Worm (Caenorhabditis elegans) whole organism, L4 larva: ENCODE data around the gene F25B5.5.

Experiments used
- D1046.2 ChIP-seq: fragments of 200-800 bp; sonication (Bioruptor generic); IDR thresholded peaks from 2 replicates; pipeline ENCODE4 v1.3.6; 2022; ENCODE audit warnings: missing genetic modification characterization, missing compliant biosample characterization
- F44E2.7 ChIP-seq: fragments of 200-800 bp; sonication (Bioruptor generic); IDR thresholded peaks from 2 replicates; pipeline ENCODE4 v2.1.2; 2022; ENCODE audit warnings: missing genetic modification characterization, missing compliant biosample characterization
- F49E8.2 ChIP-seq: sonication (generic microtip); optimal IDR thresholded peaks from 2 replicates; lab custom pipeline; 2016; ENCODE audit warnings: missing compliant biosample characterization, mild to moderate bottlenecking, missing genetic modification characterization, borderline replicate concordance
- R02D3.7 ChIP-seq: fragments of 150-350 bp; sonication (generic microtip); optimal IDR thresholded peaks from 3 replicates; lab custom pipeline; 2014; ENCODE audit warnings: missing biosample characterization, missing genetic modification characterization
- T20F7.1 ChIP-seq: fragments of 200-800 bp; sonication (Bioruptor generic); optimal IDR thresholded peaks from 2 replicates; lab custom pipeline; 2018; ENCODE audit warnings: mild to moderate bottlenecking, missing genetic modification characterization, missing compliant biosample characterization
- T26A8.4 ChIP-seq: fragments of 200-800 bp; sonication (Bioruptor generic); IDR thresholded peaks from 2 replicates; pipeline ENCODE4 v1.3.6; 2022; ENCODE audit warnings: missing genetic modification characterization, missing compliant biosample characterization
- Y48G9A.11 ChIP-seq: fragments of 200-800 bp; sonication (Bioruptor generic); IDR thresholded peaks from 2 replicates; pipeline ENCODE4 v1.3.6; 2022; ENCODE audit warnings: missing genetic modification reagents, missing genetic modification characterization, missing compliant biosample characterization
- Y75B8A.6 ChIP-seq: fragments of 200-800 bp; sonication (Bioruptor generic); IDR thresholded peaks from 2 replicates; pipeline ENCODE4 v1.3.6; 2022; ENCODE audit warnings: missing genetic modification reagents, missing genetic modification characterization, missing compliant biosample characterization
- ZK546.5 ChIP-seq, 2 experiments: sonication (generic microtip); optimal IDR thresholded peaks; 2 replicates each; lab custom pipeline; 2017; ENCODE audit warnings: missing biosample characterization in 2 of 2, missing genetic modification characterization in 2 of 2
- aly-2 ChIP-seq: sonication (generic microtip); optimal IDR thresholded peaks from 2 replicates; lab custom pipeline; 2018; ENCODE audit warnings: missing biosample characterization, missing genetic modification characterization
- arid-1 ChIP-seq: fragments of 200-800 bp; sonication (Bioruptor generic); conservative IDR thresholded peaks from 2 replicates; pipeline ENCODE4 v1.3.6; 2022; ENCODE audit warnings: missing genetic modification reagents, missing genetic modification characterization, missing compliant biosample characterization
- attf-4 ChIP-seq: sonication (generic microtip); optimal IDR thresholded peaks from 3 replicates; lab custom pipeline; 2017; ENCODE audit warnings: missing biosample characterization, missing genetic modification characterization
- ceh-20 ChIP-seq: fragments of 200-800 bp; sonication (Bioruptor generic); IDR thresholded peaks from 2 replicates; pipeline ENCODE4 v1.3.6; 2022; ENCODE audit warnings: missing genetic modification reagents, missing genetic modification characterization, missing compliant biosample characterization
- ceh-28 ChIP-seq: fragments of 150-350 bp; optimal IDR thresholded peaks from 2 replicates; lab custom pipeline; 2014; ENCODE audit warnings: missing biosample characterization, missing genetic modification reagents, missing genetic modification characterization
- ceh-32 ChIP-seq: sonication (generic microtip); optimal IDR thresholded peaks from 2 replicates; lab custom pipeline; 2016; ENCODE audit warnings: mild to moderate bottlenecking, missing genetic modification characterization, missing compliant biosample characterization; ENCODE audit not compliant: poor library complexity
- ceh-44 ChIP-seq: fragments of 200-800 bp; sonication (Bioruptor generic); IDR thresholded peaks from 2 replicates; pipeline ENCODE4 v1.3.6; 2022; ENCODE audit warnings: missing genetic modification reagents, missing genetic modification characterization, missing compliant biosample characterization
- ceh-82 ChIP-seq: sonication (generic microtip); optimal IDR thresholded peaks from 2 replicates; lab custom pipeline; 2017; ENCODE audit warnings: missing biosample characterization, missing genetic modification characterization
- ctbp-1 ChIP-seq: fragments of 200-800 bp; sonication (Bioruptor generic); IDR thresholded peaks from 2 replicates; pipeline ENCODE4 v1.3.6; 2022; ENCODE audit warnings: missing genetic modification reagents, missing genetic modification characterization, missing compliant biosample characterization
- daf-19 ChIP-seq: fragments of 200-800 bp; sonication (Bioruptor generic); conservative IDR thresholded peaks from 2 replicates; pipeline ENCODE4 v1.3.6; 2022; ENCODE audit warnings: missing genetic modification characterization, missing compliant biosample characterization
- daf-8 ChIP-seq: fragments of 200-800 bp; sonication (Bioruptor generic); IDR thresholded peaks from 2 replicates; pipeline ENCODE4 v1.3.6; 2022; ENCODE audit warnings: missing genetic modification characterization, missing compliant biosample characterization
- dmd-9 ChIP-seq: fragments of 200-800 bp; sonication (Bioruptor generic); IDR thresholded peaks from 2 replicates; pipeline ENCODE4 v1.3.6; 2022; ENCODE audit warnings: missing genetic modification reagents, missing genetic modification characterization, missing compliant biosample characterization
- duxl-1 ChIP-seq: sonication (generic microtip); optimal IDR thresholded peaks from 2 replicates; lab custom pipeline; 2016; ENCODE audit warnings: mild to moderate bottlenecking, missing genetic modification characterization, moderate library complexity, missing compliant biosample characterization; ENCODE audit not compliant: poor library complexity
- egl-43 ChIP-seq: fragments of 200-800 bp; sonication (Bioruptor generic); IDR thresholded peaks from 2 replicates; pipeline ENCODE4 v1.3.6; 2022; ENCODE audit warnings: missing genetic modification reagents, missing genetic modification characterization, missing compliant biosample characterization
- fkh-10 ChIP-seq: fragments of 150-350 bp; optimal IDR thresholded peaks from 2 replicates; lab custom pipeline; 2014; ENCODE audit warnings: missing biosample characterization, missing genetic modification reagents, missing genetic modification characterization
- gei-8 ChIP-seq: fragments of 200-800 bp; sonication (Bioruptor generic); optimal IDR thresholded peaks from 2 replicates; lab custom pipeline; 2018; ENCODE audit warnings: mild to moderate bottlenecking, missing genetic modification characterization, missing compliant biosample characterization
- hif-1 ChIP-seq, 2 experiments: sonication (generic microtip); optimal IDR thresholded peaks; 2 replicates each; lab custom pipeline; 2016 to 2017; ENCODE audit warnings: missing compliant biosample characterization in 2 of 2, missing genetic modification characterization in 2 of 2, missing genetic modification reagents in 2 of 2, missing genotype in 2 of 2, mild to moderate bottlenecking in 1 of 2
- jun-1 ChIP-seq: fragments of 150-350 bp; optimal IDR thresholded peaks from 2 replicates; lab custom pipeline; 2014; ENCODE audit warnings: missing biosample characterization, missing genetic modification reagents, missing genetic modification characterization
- lin-1 ChIP-seq: fragments of 200-800 bp; sonication (Bioruptor generic); IDR thresholded peaks from 2 replicates; pipeline ENCODE4 v1.3.6; 2022; ENCODE audit warnings: missing genetic modification reagents, missing genetic modification characterization, missing compliant biosample characterization
- lin-13 ChIP-seq: fragments of 150-350 bp; optimal IDR thresholded peaks from 2 replicates; lab custom pipeline; 2014; ENCODE audit warnings: missing biosample characterization, missing genetic modification reagents, missing genetic modification characterization
- madf-5 ChIP-seq, 2 experiments: fragments of 200-800 bp; sonication (Bioruptor generic); IDR thresholded peaks; 2 replicates each; pipeline ENCODE4 v1.3.6; 2022; ENCODE audit warnings: missing compliant biosample characterization in 2 of 2, missing genetic modification characterization in 2 of 2
- mdl-1 ChIP-seq, 2 experiments: fragments of 150-350 bp in 1 of 2; sonication (generic microtip) in 1 of 2; optimal IDR thresholded peaks; 2 replicates each; lab custom pipeline; 2014 to 2017; ENCODE audit warnings: missing biosample characterization in 2 of 2, missing genetic modification characterization in 2 of 2
- mep-1 ChIP-seq: fragments of 150-350 bp; sonication (generic microtip); optimal IDR thresholded peaks from 3 replicates; lab custom pipeline; 2014; ENCODE audit warnings: missing biosample characterization, missing genetic modification characterization
- mes-2 ChIP-seq: sonication (generic microtip); optimal IDR thresholded peaks from 2 replicates; lab custom pipeline; 2016; ENCODE audit warnings: missing genotype, mild to moderate bottlenecking, missing genetic modification characterization, missing compliant biosample characterization; ENCODE audit not compliant: poor library complexity, severe bottlenecking
- nhr-102 ChIP-seq: sonication (generic microtip); optimal IDR thresholded peaks from 2 replicates; lab custom pipeline; 2016; ENCODE audit warnings: mild to moderate bottlenecking, missing genetic modification characterization, moderate library complexity, missing compliant biosample characterization
- nhr-111 ChIP-seq: fragments of 200-800 bp; sonication (Bioruptor generic); optimal IDR thresholded peaks from 2 replicates; lab custom pipeline; 2018; ENCODE audit warnings: mild to moderate bottlenecking, missing genetic modification characterization, missing compliant biosample characterization
- nhr-25 ChIP-seq: sonication (generic microtip); optimal IDR thresholded peaks from 2 replicates; lab custom pipeline; 2017; ENCODE audit warnings: missing genetic modification characterization, mild to moderate bottlenecking, missing compliant biosample characterization, antibody characterized with exemption, moderate library complexity, borderline replicate concordance; ENCODE audit not compliant: insufficient read depth
- nhr-41 ChIP-seq: fragments of 200-800 bp; sonication (Bioruptor generic); IDR thresholded peaks from 2 replicates; pipeline ENCODE4 v1.3.6; 2022; ENCODE audit warnings: missing genetic modification reagents, missing genetic modification characterization, missing compliant biosample characterization
- nhr-42 ChIP-seq: fragments of 200-800 bp; sonication (Bioruptor generic); IDR thresholded peaks from 2 replicates; pipeline ENCODE4 v1.3.6; 2022; ENCODE audit warnings: missing genetic modification characterization, missing compliant biosample characterization
- nhr-6 ChIP-seq: fragments of 150-350 bp; optimal IDR thresholded peaks from 2 replicates; lab custom pipeline; 2014; ENCODE audit warnings: missing biosample characterization, missing genetic modification characterization
- pha-4 ChIP-seq, 2 experiments: fragments of 150-350 bp in 1 of 2; fragments of 200-800 bp in 1 of 2; sonication (Bioruptor generic) in 1 of 2; IDR thresholded peaks in 1 of 2; optimal IDR thresholded peaks in 1 of 2; 2 replicates each; pipeline versions ENCODE4 v1.3.6 to Lab custom; 2014 to 2022; ENCODE audit warnings: missing genetic modification characterization in 2 of 2, missing genetic modification reagents in 2 of 2, missing biosample characterization in 1 of 2, missing compliant biosample characterization in 1 of 2
- php-3 ChIP-seq: fragments of 200-800 bp; sonication (Bioruptor generic); IDR thresholded peaks from 2 replicates; pipeline ENCODE4 v1.3.6; 2022; ENCODE audit warnings: missing genetic modification reagents, missing genetic modification characterization, missing compliant biosample characterization
- rbr-2 ChIP-seq: sonication (generic microtip); optimal IDR thresholded peaks from 2 replicates; lab custom pipeline; 2016; ENCODE audit warnings: missing genotype, missing genetic modification characterization, missing compliant biosample characterization
- sdz-12 ChIP-seq: fragments of 200-800 bp; sonication (Bioruptor generic); optimal IDR thresholded peaks from 2 replicates; lab custom pipeline; 2018; ENCODE audit warnings: mild to moderate bottlenecking, missing genetic modification characterization, missing compliant biosample characterization
- snpc-4 ChIP-seq: fragments of 150-350 bp; optimal IDR thresholded peaks from 2 replicates; lab custom pipeline; 2014; ENCODE audit warnings: missing biosample characterization, missing genetic modification characterization
- spr-1 ChIP-seq: sonication (generic microtip); optimal IDR thresholded peaks from 2 replicates; lab custom pipeline; 2016; ENCODE audit warnings: mild to moderate bottlenecking, missing genetic modification characterization, missing compliant biosample characterization
- tag-97 ChIP-seq: fragments of 200-800 bp; sonication (Bioruptor generic); IDR thresholded peaks from 2 replicates; pipeline ENCODE4 v1.3.6; 2022; ENCODE audit warnings: missing genetic modification characterization, missing compliant biosample characterization
- tra-1 ChIP-seq: fragments of 200-800 bp; sonication (Bioruptor generic); IDR thresholded peaks from 2 replicates; pipeline ENCODE4 v1.3.6; 2022; ENCODE audit warnings: missing genetic modification reagents, missing genetic modification characterization, missing compliant biosample characterization
- unc-39 ChIP-seq: sonication (generic microtip); optimal IDR thresholded peaks from 2 replicates; lab custom pipeline; 2017; ENCODE audit warnings: missing biosample characterization, missing genetic modification characterization
- unc-62 ChIP-seq, 3 experiments: fragments of 150-350 bp in 1 of 3; sonication (generic microtip); optimal IDR thresholded peaks in 2 of 3; peaks in 1 of 3; 1 replicate in 1 of 3; 2 replicates in 2 of 3; lab custom pipeline; 2014 to 2017; ENCODE audit warnings: missing biosample characterization in 3 of 3, missing genetic modification characterization in 3 of 3, missing genetic modification reagents in 3 of 3, missing genotype in 1 of 3
- zip-2 ChIP-seq: fragments of 150-350 bp; optimal IDR thresholded peaks from 2 replicates; lab custom pipeline; 2014; ENCODE audit warnings: missing biosample characterization, missing genetic modification characterization

Gene F25B5.5

ce11 chrIII:5949817-5950216 is 3.9 kb upstream of the F25B5.5 start (continued):
- TF ChIP-seq Y75B8A.6: no peak
- no peak for TF ChIP-seq nhr-102 (tag; lab: Kevin White, UChicago)
- peak; percentile 50; the same call in 1 of the 2 replicates for TF ChIP-seq ctbp-1 (GFP tag; lab: Robert Waterston, UW)
- TF ChIP-seq dmd-9: no peak
- no peak for TF ChIP-seq nhr-42
- no peak for TF ChIP-seq F44E2.7 (GFP tag; lab: Robert Waterston, UW)
- TF ChIP-seq rbr-2 (tag; lab: Kevin White, UChicago): peak; percentile 36
- no peak for TF ChIP-seq daf-8
- TF ChIP-seq mdl-1 (tag; optimal IDR thresholded peaks at IDR 0.05; lab: Kevin White, UChicago): no peak
- TF ChIP-seq ZK546.5 (tag; optimal IDR thresholded peaks at IDR 0.05; lab: Kevin White, UChicago): no peak
- TF ChIP-seq duxl-1: no peak
- no peak for TF ChIP-seq attf-4
- TF ChIP-seq F49E8.2 (tag; lab: Kevin White, UChicago): no peak
- TF ChIP-seq ceh-44 (GFP tag; lab: Robert Waterston, UW): no peak
- TF ChIP-seq nhr-25 (tag; lab: Kevin White, UChicago): no peak
- TF ChIP-seq D1046.2: no peak
- TF ChIP-seq arid-1 (GFP tag; lab: Robert Waterston, UW): no peak
- no peak for TF ChIP-seq aly-2 (tag; lab: Kevin White, UChicago)
- no peak for TF ChIP-seq nhr-111
- TF ChIP-seq unc-62 (GFP tag; optimal IDR thresholded peaks at IDR 0.05 in 1 of 2; lab: Kevin White, UChicago): peak in 1 of 2 experiments; percentile 94
- TF ChIP-seq unc-62 (tag; optimal IDR thresholded peaks at IDR 0.05; lab: Kevin White, UChicago): no peak
- no peak for TF ChIP-seq gei-8
- no peak for TF ChIP-seq ceh-32
- no peak for TF ChIP-seq tra-1 (GFP tag; lab: Robert Waterston, UW)
- no peak for TF ChIP-seq R02D3.7
- no peak for TF ChIP-seq zip-2 (tag; lab: Kevin White, UChicago)
- no peak for TF ChIP-seq T20F7.1 (GFP tag; lab: Kevin White, UChicago)
- TF ChIP-seq lin-1 (GFP tag; lab: Robert Waterston, UW): no peak
- no peak for TF ChIP-seq nhr-41
- no peak for TF ChIP-seq madf-5 (GFP tag; IDR thresholded peaks at IDR 0.05; lab: Robert Waterston, UW)
- TF ChIP-seq hif-1 (tag; optimal IDR thresholded peaks at IDR 0.05; lab: Kevin White, UChicago): peak in 1 of 2 experiments; percentile 16
- TF ChIP-seq sdz-12 (GFP tag; lab: Kevin White, UChicago): no peak
- TF ChIP-seq pha-4 (GFP tag; IDR thresholded peaks at IDR 0.05; lab: Robert Waterston, UW): peak; percentile 42; the same call in 1 of the 2 replicates
- TF ChIP-seq pha-4 (tag; optimal IDR thresholded peaks at IDR 0.05; lab: Kevin White, UChicago): no peak
- peak; percentile 56 for TF ChIP-seq ceh-20 (GFP tag; lab: Robert Waterston, UW)
- TF ChIP-seq mes-2: peak; percentile 20
- TF ChIP-seq snpc-4: no peak
- peak; percentile 54 for TF ChIP-seq mep-1
- no peak for TF ChIP-seq ceh-82
- no peak for TF ChIP-seq jun-1 (tag; lab: Kevin White, UChicago)
- TF ChIP-seq T26A8.4 (GFP tag; lab: Robert Waterston, UW): no peak
- no peak for TF ChIP-seq daf-19 (GFP tag; lab: Robert Waterston, UW)
- no peak for TF ChIP-seq Y48G9A.11 (GFP tag; lab: Robert Waterston, UW)
- TF ChIP-seq spr-1 (tag; lab: Kevin White, UChicago): no peak
- no peak for TF ChIP-seq ceh-28 (tag; lab: Kevin White, UChicago)
- no peak for TF ChIP-seq tag-97 (GFP tag; lab: Robert Waterston, UW)
- TF ChIP-seq lin-13 (GFP tag; lab: Kevin White, UChicago): no peak
- TF ChIP-seq unc-39 (tag; lab: Kevin White, UChicago): no peak
- 0 out of 2 replicates have a peak, but pooled peaks have one; percentile 5 for TF ChIP-seq egl-43 (GFP tag; lab: Robert Waterston, UW)
- peak; percentile 76 for TF ChIP-seq fkh-10
- TF ChIP-seq nhr-6: no peak
- TF ChIP-seq php-3 (GFP tag; lab: Robert Waterston, UW): no peak
